ENCODE assay signal across 3 fruit fly cellular contexts in genomic region chr2L:8707522-8707921, dm6.
TF ChIP-seq lines count a peak whose summit lies in the region.

No protein-coding gene starts in this region.

- no peak for TF ChIP-seq CTCF in whole organism, embryonic (GFP tag; optimal IDR thresholded peaks at IDR 0.05; lab: Kevin White, UChicago)

TF ChIP-seq in whole organism, adult, 20 proteins besides CTCF, POLR2A, EP300 and RAD21:
- TF ChIP-seq toe (GFP tag; optimal IDR thresholded peaks at IDR 0.05; lab: Kevin White, UChicago) (peak; percentile 35), Mnt (GFP tag; optimal IDR thresholded peaks at IDR 0.05; lab: Kevin White, UChicago) (peak; percentile 65), cic (GFP tag; optimal IDR thresholded peaks at IDR 0.05; lab: Kevin White, UChicago) (peak; percentile 23), bab1 (GFP tag; optimal IDR thresholded peaks at IDR 0.05; lab: Kevin White, UChicago) (no peak), CG12768 (GFP tag; optimal IDR thresholded peaks at IDR 0.05; lab: Kevin White, UChicago) (peak; percentile 29), CG7045 (GFP tag; optimal IDR thresholded peaks at IDR 0.05; lab: Kevin White, UChicago) (no peak), cnc (optimal IDR thresholded peaks at IDR 0.05; lab: Kevin White, UChicago) (peak in 1 of 2 experiments; percentile 29), CG33017 (tag; optimal IDR thresholded peaks at IDR 0.05; lab: Kevin White, UChicago) (peak; percentile 19), kay (GFP tag; lab: Kevin White, UChicago; ENCODE audit: borderline replicate concordance) (no peak), Clk (GFP tag; optimal IDR thresholded peaks at IDR 0.05; lab: Kevin White, UChicago) (no peak), ovo (GFP tag; optimal IDR thresholded peaks at IDR 0.05; lab: Kevin White, UChicago) (peak; percentile 40)

TF ChIP-seq in whole organism, embryonic, 481 proteins besides CTCF, POLR2A, EP300 and RAD21:
- TF ChIP-seq B-H1 (GFP tag; IDR thresholded peaks at IDR 0.05; lab: Robert Waterston, UW) = no peak
- peak; percentile 49 for TF ChIP-seq Med (GFP tag; lab: Kevin White, UChicago)
- TF ChIP-seq sens (GFP tag; lab: Kevin White, UChicago) = peak; percentile 27
- peak; percentile 38 for TF ChIP-seq ftz-f1 (GFP tag; optimal IDR thresholded peaks at IDR 0.05; lab: Kevin White, UChicago)
- 0 out of 2 replicates have a peak, but pooled peaks have one; percentile 5 for TF ChIP-seq slbo (GFP tag; IDR thresholded peaks at IDR 0.05; lab: Robert Waterston, UW)
- TF ChIP-seq CG2116 (GFP tag; optimal IDR thresholded peaks at IDR 0.05; lab: Kevin White, UChicago) = no peak
- TF ChIP-seq Pdp1 (GFP tag; optimal IDR thresholded peaks at IDR 0.05; lab: Kevin White, UChicago) = peak in 1 of 2 experiments; percentile 84

TF ChIP-seq in whole organism, prepupa, 60 proteins besides CTCF, POLR2A, EP300 and RAD21:
- TF ChIP-seq svp (GFP tag; lab: Kevin White, UChicago) (peak; percentile 75), Eip78C (GFP tag; lab: Kevin White, UChicago) (no peak), CG8119 (GFP tag; IDR thresholded peaks at IDR 0.05; lab: Robert Waterston, UW) (no peak), fkh (GFP tag; optimal IDR thresholded peaks at IDR 0.05; lab: Kevin White, UChicago) (peak; percentile 33), CG11902 (GFP tag; optimal IDR thresholded peaks at IDR 0.05; lab: Kevin White, UChicago) (no peak)
TF ChIP-seq in whole organism, prepupa: peak in this region for 2.
